Worm (Caenorhabditis elegans): ENCODE data around the gene dmsr-10.

Gene dmsr-10

ce11 chrV:6799564-6799963, 2.2 kb downstream of the dmsr-10 start, which contains the start of gene dmsr-9:
Gene dmsr-9, minus strand, starts transcription at chrV:6799664.
- TF ChIP-seq zip-4 (GFP tag; optimal IDR thresholded peaks at IDR 0.05) (no peak), fkh-8 (tag; optimal IDR thresholded peaks at IDR 0.05) (peak; percentile 30)

- TF ChIP-seq unc-30 (tag; optimal IDR thresholded peaks at IDR 0.05) (no peak), alr-1 (tag; optimal IDR thresholded peaks at IDR 0.05; ENCODE audit: borderline replicate concordance) (no peak), nhr-11 (tag; optimal IDR thresholded peaks at IDR 0.05) (no peak), rnt-1 (tag; optimal IDR thresholded peaks at IDR 0.05) (peak; percentile 34), lsy-2 (tag; optimal IDR thresholded peaks at IDR 0.05) (peak; percentile 3 to 13), ces-1 (GFP tag; optimal IDR thresholded peaks at IDR 0.05) (no peak), tbx-2 (tag; optimal IDR thresholded peaks at IDR 0.05) (no peak), mef-2 (tag; optimal IDR thresholded peaks at IDR 0.05) (no peak), ceh-82 (tag; optimal IDR thresholded peaks at IDR 0.05) (peak in 2 of 3 experiments; percentile 3 to 33), efl-1 (optimal IDR thresholded peaks at IDR 0.05) (peak; percentile 26 to 31), efl-1 (GFP tag; optimal IDR thresholded peaks at IDR 0.05 in 1 of 2) (peak; percentile 7 to 93), dsc-1 (tag; optimal IDR thresholded peaks at IDR 0.05) (peak; percentile 8), ztf-11 (tag; optimal IDR thresholded peaks at IDR 0.05) (no peak), lin-15B (tag; optimal IDR thresholded peaks at IDR 0.05) (no peak), aly-2 (tag; optimal IDR thresholded peaks at IDR 0.05) (no peak), nhr-85 (tag) (peak; percentile 16), unc-86 (tag; optimal IDR thresholded peaks at IDR 0.05) (peak; percentile 12), snu-23 (GFP tag; optimal IDR thresholded peaks at IDR 0.05) (peak; percentile 55), sox-4 (tag; optimal IDR thresholded peaks at IDR 0.05) (no peak), nhr-76 (tag; optimal IDR thresholded peaks at IDR 0.05) (no peak), mep-1 (tag; optimal IDR thresholded peaks at IDR 0.05) (peak; percentile 68), dpl-1 (GFP tag; optimal IDR thresholded peaks at IDR 0.05) (peak in 1 of 3 experiments; percentile 4), swsn-7 (tag; optimal IDR thresholded peaks at IDR 0.05) (peak; percentile 8), ceh-8 (GFP tag; optimal IDR thresholded peaks at IDR 0.05) (no peak), blmp-1 (tag; optimal IDR thresholded peaks at IDR 0.05) (peak; percentile 57), nhr-77 (tag; optimal IDR thresholded peaks at IDR 0.05) (no peak), elt-3 (tag; optimal IDR thresholded peaks at IDR 0.05) (no peak), snpc-4 (tag; optimal IDR thresholded peaks at IDR 0.05) (peak; percentile 10), hpl-2 (GFP tag; optimal IDR thresholded peaks at IDR 0.05) (no peak), aha-1 (tag; optimal IDR thresholded peaks at IDR 0.05) (no peak), lin-14 (GFP tag; optimal IDR thresholded peaks at IDR 0.05) (peak; percentile 91), fkh-4 (tag; optimal IDR thresholded peaks at IDR 0.05; ENCODE audit: borderline replicate concordance) (no peak), Y116A8C.19 (tag; optimal IDR thresholded peaks at IDR 0.05; ENCODE audit: borderline replicate concordance) (no peak), nhr-47 (tag; optimal IDR thresholded peaks at IDR 0.05) (peak; percentile 6), nhr-71 (tag; optimal IDR thresholded peaks at IDR 0.05) (peak; percentile 20), pag-3 (tag; optimal IDR thresholded peaks at IDR 0.05; ENCODE audit: borderline replicate concordance, insufficient read depth) (no peak), mdl-1 (tag; optimal IDR thresholded peaks at IDR 0.05) (peak in 1 of 2 experiments; percentile 18), xbp-1 (tag; optimal IDR thresholded peaks at IDR 0.05) (peak; percentile 6), lin-35 (GFP tag; optimal IDR thresholded peaks at IDR 0.05) (peak in 1 of 2 experiments; percentile 12), nhr-20 (tag; optimal IDR thresholded peaks at IDR 0.05) (peak; percentile 22)
Observed at ce11 chrV:6796894-6797293, 4.9 kb downstream of the dmsr-10 start.

- TF ChIP-seq blmp-1 (tag; optimal IDR thresholded peaks at IDR 0.05) (peak; percentile 10), alr-1 (tag; optimal IDR thresholded peaks at IDR 0.05; ENCODE audit: borderline replicate concordance) (no peak), nhr-47 (tag; optimal IDR thresholded peaks at IDR 0.05) (no peak), zag-1 (tag; optimal IDR thresholded peaks at IDR 0.05) (no peak), xbp-1 (tag; optimal IDR thresholded peaks at IDR 0.05) (peak; percentile 13), grh-1 (GFP tag; IDR thresholded peaks at IDR 0.05) (no peak), nhr-90 (tag; optimal IDR thresholded peaks at IDR 0.05; ENCODE audit: poor library complexity) (no peak), lin-13 (GFP tag; optimal IDR thresholded peaks at IDR 0.05) (no peak), snu-23 (GFP tag; optimal IDR thresholded peaks at IDR 0.05) (peak; percentile 1), pag-3 (tag; optimal IDR thresholded peaks at IDR 0.05; ENCODE audit: borderline replicate concordance, insufficient read depth) (no peak), lir-3 (tag; optimal IDR thresholded peaks at IDR 0.05; ENCODE audit: poor library complexity) (no peak), nhr-77 (tag; optimal IDR thresholded peaks at IDR 0.05) (no peak), rnt-1 (tag; optimal IDR thresholded peaks at IDR 0.05) (peak; percentile 2), nhr-85 (tag) (peak; percentile 84), nhr-20 (tag; optimal IDR thresholded peaks at IDR 0.05) (peak; percentile 32)
Observed at ce11 chrV:6796264-6796663, 5.5 kb downstream of the dmsr-10 start.
